Worm (Caenorhabditis elegans): ENCODE measurements around the gene pqn-51.

Gene pqn-51

DNA sequence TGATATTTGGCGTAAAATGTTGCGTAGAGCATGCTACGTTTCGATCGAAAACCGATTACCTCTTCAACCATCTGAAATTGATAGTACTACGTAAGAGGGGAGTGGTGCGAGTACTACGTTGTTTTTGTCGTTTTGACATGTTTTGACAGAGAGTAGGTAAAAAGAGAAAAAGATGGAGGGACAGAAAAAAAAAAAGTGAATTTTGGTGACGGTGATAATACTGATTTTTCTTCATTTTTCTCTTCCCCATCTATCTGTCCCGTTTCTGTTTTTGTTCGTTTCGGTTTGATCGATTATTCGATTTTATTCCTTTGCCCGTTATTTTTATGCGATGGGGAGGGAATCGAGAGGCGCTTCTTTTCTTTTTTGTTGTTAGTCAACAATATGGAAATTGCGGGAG, 8.5 kb upstream of the pqn-51 start, which contains the start of gene K11D12.8:
TSS of gene K11D12.8 (minus strand) at position 77 of the 400 bp plus-strand sequence.
- no peak for TF ChIP-seq snpc-4 (tag; optimal IDR thresholded peaks at IDR 0.05)

DNA sequence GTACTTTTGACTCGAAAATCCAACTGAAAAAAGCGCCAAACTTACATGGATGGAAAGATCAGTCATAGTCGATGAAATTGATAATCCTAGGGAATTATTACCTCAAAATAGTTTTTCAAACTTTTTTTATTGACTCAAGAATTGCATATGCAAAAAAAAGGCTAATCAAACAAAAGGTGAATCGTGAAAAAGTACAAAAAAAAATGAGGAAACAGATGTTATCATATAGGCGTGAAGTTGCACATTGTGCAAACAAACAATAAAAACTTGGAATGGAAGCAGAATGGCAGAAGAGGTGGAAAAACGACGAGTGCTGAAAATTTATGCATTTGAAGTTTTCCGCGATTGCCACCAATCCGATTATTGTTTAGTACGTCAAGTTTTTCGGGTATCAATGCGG, 3.3 kb upstream of the pqn-51 start, which contains the start of gene exc-14:
TSS of gene exc-14 (minus strand) at position 101 of the 400 bp plus-strand sequence.
- TF ChIP-seq ztf-11 (tag; optimal IDR thresholded peaks at IDR 0.05) (no peak), mls-2 (tag; optimal IDR thresholded peaks at IDR 0.05) (no peak), blmp-1 (tag; optimal IDR thresholded peaks at IDR 0.05) (no peak), ces-1 (GFP tag; optimal IDR thresholded peaks at IDR 0.05) (no peak), unc-120 (tag; optimal IDR thresholded peaks at IDR 0.05; ENCODE audit: poor library complexity, severe bottlenecking) (no peak), tbx-8 (GFP tag; optimal IDR thresholded peaks at IDR 0.05) (no peak), nhr-237 (tag; optimal IDR thresholded peaks at IDR 0.05) (no peak), mep-1 (tag; optimal IDR thresholded peaks at IDR 0.05) (no peak), bed-3 (GFP tag; optimal IDR thresholded peaks at IDR 0.05) (no peak), ceh-83 (GFP tag; optimal IDR thresholded peaks at IDR 0.05) (no peak), nhr-12 (tag; optimal IDR thresholded peaks at IDR 0.05) (no peak), ham-2 (GFP tag; optimal IDR thresholded peaks at IDR 0.05) (no peak), nhr-76 (tag; optimal IDR thresholded peaks at IDR 0.05) (no peak), mab-5 (tag; optimal IDR thresholded peaks at IDR 0.05) (no peak), sem-2 (GFP tag; optimal IDR thresholded peaks at IDR 0.05) (no peak), ceh-39 (tag; optimal IDR thresholded peaks at IDR 0.05) (no peak), hlh-1 (tag; optimal IDR thresholded peaks at IDR 0.05) (no peak), lsy-2 (tag; optimal IDR thresholded peaks at IDR 0.05) (no peak)

DNA sequence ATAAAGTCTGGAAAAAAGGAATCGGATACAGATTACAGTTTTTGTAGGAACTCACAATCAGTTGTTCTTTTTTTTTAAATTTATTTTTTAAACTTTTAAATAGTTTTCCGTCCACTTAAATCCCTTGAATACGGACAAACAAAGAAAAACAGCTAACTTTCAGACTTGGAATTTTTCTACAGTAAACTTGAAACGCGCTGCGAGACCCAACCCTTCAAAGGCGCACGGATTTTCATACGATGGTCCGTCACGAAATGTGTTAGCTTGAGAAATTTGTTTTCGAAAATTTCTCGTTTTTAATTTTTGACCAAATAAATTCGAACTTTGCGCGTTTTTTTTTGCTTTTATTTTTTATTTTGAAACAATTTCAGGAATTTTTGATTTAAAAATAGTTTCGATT, 2.8 kb upstream of the pqn-51 start:
- no peak for TF ChIP-seq snpc-4 (tag; optimal IDR thresholded peaks at IDR 0.05)
- TF ChIP-seq elt-1 (tag; optimal IDR thresholded peaks at IDR 0.05; ENCODE audit: borderline replicate concordance, insufficient read depth): no peak
- no peak for TF ChIP-seq unc-120 (tag; optimal IDR thresholded peaks at IDR 0.05; ENCODE audit: poor library complexity, severe bottlenecking)
- TF ChIP-seq M03D4.4 (tag; optimal IDR thresholded peaks at IDR 0.05): no peak
- TF ChIP-seq unc-39 (tag; optimal IDR thresholded peaks at IDR 0.05): no peak
- no peak for TF ChIP-seq flh-1 (GFP tag; optimal IDR thresholded peaks at IDR 0.05)

DNA sequence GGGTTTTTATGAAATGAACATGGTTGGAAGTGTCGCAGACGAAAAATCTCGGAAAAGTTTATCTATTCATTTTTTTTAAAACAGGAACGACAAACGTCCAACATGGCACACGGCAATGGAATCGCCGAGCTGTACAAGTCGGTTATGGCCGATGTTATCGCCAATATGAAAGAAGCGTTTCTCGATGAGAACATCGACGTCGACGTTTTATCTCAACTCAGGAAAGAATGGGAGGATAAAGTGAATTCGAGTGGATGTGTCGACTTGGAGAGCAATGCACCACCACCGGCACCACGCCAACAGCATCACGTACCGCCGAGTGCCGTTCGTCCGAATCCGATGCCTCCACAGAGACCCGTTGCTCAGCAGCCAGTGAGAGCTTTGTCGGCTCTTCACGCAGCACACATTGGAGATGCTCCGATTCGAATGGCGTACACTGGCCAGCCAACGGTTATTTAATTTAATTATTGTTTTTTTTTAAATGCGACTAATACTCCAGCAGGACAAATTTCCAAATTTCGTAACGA, 729 bp downstream of the pqn-51 start:
- TF ChIP-seq sem-2 (GFP tag; optimal IDR thresholded peaks at IDR 0.05): no peak
- no peak for TF ChIP-seq nhr-12 (tag; optimal IDR thresholded peaks at IDR 0.05)
- no peak for TF ChIP-seq sptf-1 (tag; optimal IDR thresholded peaks at IDR 0.05)
- TF ChIP-seq lin-13 (tag; optimal IDR thresholded peaks at IDR 0.05): no peak
- no peak for TF ChIP-seq bed-3 (GFP tag; optimal IDR thresholded peaks at IDR 0.05)
- TF ChIP-seq lin-32 (GFP tag; optimal IDR thresholded peaks at IDR 0.05): no peak
- no peak for TF ChIP-seq nhr-76 (tag; optimal IDR thresholded peaks at IDR 0.05)
- no peak for TF ChIP-seq mls-2 (tag; optimal IDR thresholded peaks at IDR 0.05)
- TF ChIP-seq unc-62 (GFP tag; optimal IDR thresholded peaks at IDR 0.05): no peak
- TF ChIP-seq unc-120 (tag; optimal IDR thresholded peaks at IDR 0.05; ENCODE audit: poor library complexity, severe bottlenecking): no peak
- no peak for TF ChIP-seq hlh-1 (tag; optimal IDR thresholded peaks at IDR 0.05)

DNA sequence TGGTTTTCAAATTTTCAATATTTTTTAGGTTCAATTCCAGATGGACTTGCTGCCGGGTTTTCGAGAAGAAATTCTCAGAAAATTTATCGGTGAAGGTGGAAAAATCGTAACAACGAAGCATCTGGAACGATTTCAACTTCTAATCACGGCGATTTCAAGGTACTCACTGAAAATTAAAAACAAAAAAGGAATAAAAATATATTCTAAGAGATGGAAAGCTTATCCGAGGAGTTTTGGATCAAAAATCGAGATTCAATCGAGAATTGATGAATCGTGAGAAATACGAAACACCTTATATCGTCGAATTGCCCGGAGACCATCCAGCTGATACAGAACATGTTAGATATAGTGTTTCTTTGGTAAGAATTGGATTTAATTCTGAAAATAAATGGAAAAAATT, 2.8 kb downstream of the pqn-51 start, which contains the start of gene K11D12.12:
TSS of gene K11D12.12 (plus strand) at position 29 of the 400 bp plus-strand sequence.
- TF ChIP-seq sptf-1 (tag; optimal IDR thresholded peaks at IDR 0.05) (no peak), nhr-12 (tag; optimal IDR thresholded peaks at IDR 0.05) (no peak), lin-32 (GFP tag; optimal IDR thresholded peaks at IDR 0.05) (no peak), cnd-1 (tag; optimal IDR thresholded peaks at IDR 0.05) (no peak), unc-62 (GFP tag; optimal IDR thresholded peaks at IDR 0.05) (no peak), mab-5 (tag; optimal IDR thresholded peaks at IDR 0.05) (no peak), M03D4.4 (tag; optimal IDR thresholded peaks at IDR 0.05) (no peak), lsy-2 (tag; optimal IDR thresholded peaks at IDR 0.05) (no peak), blmp-1 (tag; optimal IDR thresholded peaks at IDR 0.05) (no peak), ham-2 (GFP tag; optimal IDR thresholded peaks at IDR 0.05) (no peak), unc-39 (tag; optimal IDR thresholded peaks at IDR 0.05) (no peak), pha-4 (tag; optimal IDR thresholded peaks at IDR 0.05) (no peak), nhr-76 (tag; optimal IDR thresholded peaks at IDR 0.05) (no peak), mep-1 (tag; optimal IDR thresholded peaks at IDR 0.05) (no peak), ceh-83 (GFP tag; optimal IDR thresholded peaks at IDR 0.05) (no peak), snpc-4 (tag; optimal IDR thresholded peaks at IDR 0.05) (no peak), bed-3 (GFP tag; optimal IDR thresholded peaks at IDR 0.05) (no peak), drap-1 (GFP tag; optimal IDR thresholded peaks at IDR 0.05) (no peak), ztf-11 (tag; optimal IDR thresholded peaks at IDR 0.05) (no peak)

All from whole organism, mixed stage, embryonic.